Worm (Caenorhabditis elegans): ENCODE results near the gene try-11.

Gene try-11

DNA sequence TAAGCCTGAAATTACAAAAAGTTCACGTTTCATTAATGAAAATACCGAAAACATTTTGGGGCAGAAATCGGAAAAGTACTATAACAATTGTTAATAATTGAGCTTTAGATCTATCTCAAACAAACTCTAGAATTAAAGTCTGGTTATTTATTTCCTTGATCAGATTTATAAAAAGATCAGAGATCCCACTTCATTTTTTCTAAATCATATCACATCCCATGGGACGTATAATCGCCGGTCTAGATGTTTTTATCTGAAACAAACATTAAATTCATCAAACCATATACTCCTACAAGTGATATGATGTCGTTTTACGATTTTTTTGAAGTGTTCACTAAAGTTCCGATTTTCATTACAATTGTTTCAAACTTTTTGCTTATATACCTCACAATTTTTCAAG lies 39.8 kb upstream of the try-11 start, which contains the start of gene str-41:
Gene str-41, plus strand, starts transcription at position 301 of the 400 bp plus-strand sequence.
- TF ChIP-seq nhr-48 (tag; optimal IDR thresholded peaks at IDR 0.05) (no peak), ces-1 (GFP tag; optimal IDR thresholded peaks at IDR 0.05) (no peak), F10B5.3 (tag; optimal IDR thresholded peaks at IDR 0.05) (no peak), daf-16 (GFP tag; optimal IDR thresholded peaks at IDR 0.05) (no peak), daf-16 (tag; optimal IDR thresholded peaks at IDR 0.05) (no peak), Y5F2A.4 (GFP tag; optimal IDR thresholded peaks at IDR 0.05) (no peak), snpc-4 (tag; optimal IDR thresholded peaks at IDR 0.05) (no peak), lin-39 (tag; optimal IDR thresholded peaks at IDR 0.05) (no peak), unc-62 (GFP tag; optimal IDR thresholded peaks at IDR 0.05 in 1 of 2) (no peak), unc-62 (tag; optimal IDR thresholded peaks at IDR 0.05) (no peak), ztf-11 (tag; optimal IDR thresholded peaks at IDR 0.05) (no peak), ceh-28 (tag; optimal IDR thresholded peaks at IDR 0.05) (no peak), ceh-44 (GFP tag; IDR thresholded peaks at IDR 0.05) (no peak), nhr-28 (tag; optimal IDR thresholded peaks at IDR 0.05) (no peak), madf-9 (GFP tag; conservative IDR thresholded peaks at IDR 0.05) (no peak), nhr-25 (tag; optimal IDR thresholded peaks at IDR 0.05; ENCODE audit: borderline replicate concordance, insufficient read depth) (no peak), dve-1 (tag; optimal IDR thresholded peaks at IDR 0.05; ENCODE audit: insufficient read depth) (no peak)

DNA sequence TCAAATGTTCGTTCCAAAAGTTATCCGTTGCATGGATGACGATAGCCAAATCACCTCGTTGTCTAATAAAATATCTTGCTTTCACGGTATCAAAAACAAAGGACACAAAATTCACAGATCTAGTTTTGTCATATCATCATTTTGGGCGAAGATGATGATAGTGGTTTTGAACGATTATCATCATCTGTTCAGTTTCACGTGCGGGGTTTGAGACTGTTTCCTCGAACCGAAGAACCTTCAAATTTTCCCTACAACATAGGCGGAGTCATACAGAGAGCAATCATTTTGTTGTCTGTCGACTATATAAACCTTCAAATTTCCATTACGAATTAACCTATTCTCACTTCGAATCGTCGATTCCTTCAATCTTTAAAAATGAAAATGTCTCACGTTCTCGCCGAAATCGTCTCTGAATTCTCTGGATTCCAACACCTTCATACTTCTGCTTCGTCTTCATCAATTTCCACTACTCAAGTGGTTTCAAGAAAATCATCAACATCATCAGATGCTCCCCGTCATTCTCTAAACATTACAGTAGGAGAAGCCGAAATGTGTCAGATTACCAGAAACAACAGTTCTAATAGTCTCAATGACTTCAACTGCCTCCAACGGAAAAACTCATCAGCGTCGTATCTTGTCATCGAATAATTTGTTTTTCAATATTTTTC lies 38.3 kb upstream of the try-11 start, which contains the start of gene F18E3.11:
Gene F18E3.11, plus strand, starts transcription at position 376 of the 668 bp plus-strand sequence.
- TF ChIP-seq T26A8.4 (GFP tag; IDR thresholded peaks at IDR 0.05) (0 out of 2 replicates have a peak, but pooled peaks have one; percentile 35), hif-1 (tag; optimal IDR thresholded peaks at IDR 0.05) (peak in 1 of 2 experiments; percentile 50), jun-1 (tag; optimal IDR thresholded peaks at IDR 0.05) (no peak), tra-1 (GFP tag; IDR thresholded peaks at IDR 0.05) (0 out of 2 replicates have a peak, but pooled peaks have one; percentile 29), daf-8 (GFP tag; IDR thresholded peaks at IDR 0.05) (no peak), nhr-102 (tag; optimal IDR thresholded peaks at IDR 0.05) (no peak), skn-1 (tag; optimal IDR thresholded peaks at IDR 0.05) (no peak), php-3 (GFP tag; IDR thresholded peaks at IDR 0.05) (no peak), ces-1 (GFP tag; optimal IDR thresholded peaks at IDR 0.05) (no peak), nhr-25 (tag; optimal IDR thresholded peaks at IDR 0.05; ENCODE audit: borderline replicate concordance, insufficient read depth) (peak; percentile 72), D1046.2 (GFP tag; IDR thresholded peaks at IDR 0.05) (no peak), daf-12 (tag; optimal IDR thresholded peaks at IDR 0.05) (no peak), egl-43 (GFP tag; IDR thresholded peaks at IDR 0.05) (no peak), mxl-2 (GFP tag; conservative IDR thresholded peaks at IDR 0.05) (no peak), duxl-1 (tag; optimal IDR thresholded peaks at IDR 0.05; ENCODE audit: poor library complexity) (peak; percentile 10), nhr-41 (GFP tag; IDR thresholded peaks at IDR 0.05) (no peak), Y5F2A.4 (GFP tag; optimal IDR thresholded peaks at IDR 0.05) (no peak), F37D6.2 (tag; optimal IDR thresholded peaks at IDR 0.05) (no peak), lin-38 (GFP tag; IDR thresholded peaks at IDR 0.05) (no peak), sdz-12 (GFP tag; optimal IDR thresholded peaks at IDR 0.05) (no peak), spr-3 (GFP tag; optimal IDR thresholded peaks at IDR 0.05) (no peak), attf-4 (tag; optimal IDR thresholded peaks at IDR 0.05) (no peak), cey-2 (tag; optimal IDR thresholded peaks at IDR 0.05; ENCODE audit: borderline replicate concordance, insufficient read depth) (no peak), hlh-30 (tag; optimal IDR thresholded peaks at IDR 0.05; ENCODE audit: insufficient read depth) (peak; percentile 65), mxl-3 (GFP tag; optimal IDR thresholded peaks at IDR 0.05) (peak; percentile 45), F10B5.3 (tag; optimal IDR thresholded peaks at IDR 0.05) (no peak), madf-5 (GFP tag; IDR thresholded peaks at IDR 0.05) (no peak), mdt-29 (GFP tag; IDR thresholded peaks at IDR 0.05) (peak; percentile 75; the same call in 1 of the 2 replicates), ztf-7 (tag; optimal IDR thresholded peaks at IDR 0.05) (no peak), ceh-28 (tag; optimal IDR thresholded peaks at IDR 0.05) (no peak), nhr-28 (tag; optimal IDR thresholded peaks at IDR 0.05) (peak; percentile 90), dmd-6 (GFP tag; IDR thresholded peaks at IDR 0.05) (peak; percentile 23; the same call in 1 of the 2 replicates), daf-19 (GFP tag; conservative IDR thresholded peaks at IDR 0.05) (no peak), snpc-4 (tag; optimal IDR thresholded peaks at IDR 0.05) (no peak), zfp-2 (tag; optimal IDR thresholded peaks at IDR 0.05) (no peak), ama-1 (optimal IDR thresholded peaks at IDR 0.05) (peak; percentile 94), unc-62 (GFP tag; optimal IDR thresholded peaks at IDR 0.05 in 1 of 2) (peak in 1 of 2 experiments; percentile 80), unc-62 (tag; optimal IDR thresholded peaks at IDR 0.05) (no peak)

All from whole organism, L4 larva.